Worm (Caenorhabditis elegans) whole organism, L2 larva: ENCODE results near the gene C49A9.2.
A peak's percentile ranks its signal among the peaks of the same experiment; 100 is the strongest.

Experiments
- F13H6.1 ChIP-seq: sonication (generic microtip); optimal IDR thresholded peaks from 2 replicates; lab custom pipeline; 2016; ENCODE audit warnings: missing genetic modification characterization, missing compliant biosample characterization
- R02D3.7 ChIP-seq: fragments of 150-350 bp; optimal IDR thresholded peaks from 2 replicates; lab custom pipeline; 2014; ENCODE audit warnings: missing biosample characterization, missing genetic modification characterization
- Y55F3AM.14 ChIP-seq: fragments of 200-800 bp; sonication (Bioruptor generic); optimal IDR thresholded peaks from 2 replicates; lab custom pipeline; 2018; ENCODE audit warnings: mild to moderate bottlenecking, missing genetic modification characterization, missing compliant biosample characterization
- ZK546.5 ChIP-seq: sonication (generic microtip); optimal IDR thresholded peaks from 2 replicates; lab custom pipeline; 2017; ENCODE audit warnings: missing biosample characterization, missing genetic modification characterization
- alr-1 ChIP-seq: fragments of 150-350 bp; optimal IDR thresholded peaks from 2 replicates; lab custom pipeline; 2014; ENCODE audit warnings: missing biosample characterization, missing genetic modification characterization
- blmp-1 ChIP-seq: sonication (generic microtip); optimal IDR thresholded peaks from 2 replicates; lab custom pipeline; 2017; ENCODE audit warnings: missing genetic modification characterization, mild to moderate bottlenecking, missing compliant biosample characterization, antibody characterized with exemption, moderate library complexity; ENCODE audit not compliant: insufficient read depth
- ceh-16 ChIP-seq: fragments of 150-350 bp; optimal IDR thresholded peaks from 2 replicates; lab custom pipeline; 2014; ENCODE audit warnings: missing biosample characterization, missing genetic modification characterization
- ceh-82 ChIP-seq: fragments of 150-350 bp; optimal IDR thresholded peaks from 2 replicates; lab custom pipeline; 2014; ENCODE audit warnings: missing biosample characterization, missing genetic modification characterization
- dmd-4 ChIP-seq: sonication (generic microtip); optimal IDR thresholded peaks from 2 replicates; lab custom pipeline; 2017; ENCODE audit warnings: missing biosample characterization, missing genetic modification characterization
- egl-27 ChIP-seq: sonication (generic microtip); optimal IDR thresholded peaks from 3 replicates; lab custom pipeline; 2017; ENCODE audit warnings: missing biosample characterization, missing genetic modification reagents, missing genetic modification characterization
- elt-1 ChIP-seq: fragments of 150-350 bp; optimal IDR thresholded peaks from 2 replicates; lab custom pipeline; 2014; ENCODE audit warnings: missing biosample characterization, missing genetic modification characterization
- fos-1 ChIP-seq: fragments of 150-350 bp; optimal IDR thresholded peaks from 2 replicates; lab custom pipeline; 2014; ENCODE audit warnings: missing biosample characterization, missing genetic modification characterization
- gmeb-1 ChIP-seq: fragments of 150-350 bp; optimal IDR thresholded peaks from 2 replicates; lab custom pipeline; 2014; ENCODE audit warnings: missing biosample characterization, missing genetic modification characterization
- lin-11 ChIP-seq: fragments of 150-350 bp; sonication (generic microtip); optimal IDR thresholded peaks from 2 replicates; lab custom pipeline; 2014; ENCODE audit warnings: missing biosample characterization, missing genetic modification characterization, inconsistent platforms, mixed read lengths
- lin-13 ChIP-seq: fragments of 150-350 bp; optimal IDR thresholded peaks from 2 replicates; lab custom pipeline; 2014; ENCODE audit warnings: missing biosample characterization, missing genetic modification reagents, missing genetic modification characterization
- lin-39 ChIP-seq: fragments of 150-350 bp; optimal IDR thresholded peaks from 2 replicates; lab custom pipeline; 2014; ENCODE audit warnings: missing biosample characterization, missing genetic modification reagents, missing genetic modification characterization
- lsy-2 ChIP-seq, 2 experiments: fragments of 150-350 bp in 1 of 2; sonication (generic microtip) in 1 of 2; optimal IDR thresholded peaks; 2 replicates each; lab custom pipeline; 2014 to 2017; ENCODE audit warnings: missing biosample characterization in 2 of 2, missing genetic modification characterization in 2 of 2
- mbf-1 ChIP-seq: sonication (generic microtip); optimal IDR thresholded peaks from 2 replicates; lab custom pipeline; 2017; ENCODE audit warnings: missing biosample characterization, missing genetic modification characterization
- mdl-1 ChIP-seq, 2 experiments: fragments of 150-350 bp in 1 of 2; sonication (generic microtip) in 1 of 2; optimal IDR thresholded peaks; 2 replicates each; lab custom pipeline; 2017; ENCODE audit warnings: missing biosample characterization in 2 of 2, missing genetic modification characterization in 2 of 2
- nhr-12 ChIP-seq: fragments of 150-350 bp; optimal IDR thresholded peaks from 2 replicates; lab custom pipeline; 2014; ENCODE audit warnings: missing biosample characterization, missing genetic modification characterization
- nhr-25 ChIP-seq: fragments of 150-350 bp; sonication (generic microtip); optimal IDR thresholded peaks from 3 replicates; lab custom pipeline; 2014; ENCODE audit warnings: missing biosample characterization, missing genetic modification characterization
- nhr-6 ChIP-seq: fragments of 150-350 bp; optimal IDR thresholded peaks from 2 replicates; lab custom pipeline; 2014; ENCODE audit warnings: missing biosample characterization, missing genetic modification characterization
- nhr-77 ChIP-seq: fragments of 150-350 bp; optimal IDR thresholded peaks from 2 replicates; lab custom pipeline; 2014; ENCODE audit warnings: missing biosample characterization, missing genetic modification characterization
- peb-1 ChIP-seq: fragments of 150-350 bp; optimal IDR thresholded peaks from 2 replicates; lab custom pipeline; 2014; ENCODE audit warnings: missing biosample characterization, missing genetic modification characterization
- sem-4 ChIP-seq: fragments of 150-350 bp; optimal IDR thresholded peaks from 2 replicates; lab custom pipeline; 2014; ENCODE audit warnings: missing biosample characterization, missing genetic modification reagents, missing genetic modification characterization
- skn-1 ChIP-seq: sonication (generic microtip); optimal IDR thresholded peaks from 2 replicates; lab custom pipeline; 2017; ENCODE audit warnings: missing biosample characterization, missing genetic modification characterization
- sma-3 ChIP-seq: sonication (generic microtip); optimal IDR thresholded peaks from 2 replicates; lab custom pipeline; 2016; ENCODE audit warnings: missing genetic modification reagents, missing genetic modification characterization, missing compliant biosample characterization
- sma-9 ChIP-seq, 2 experiments: fragments of 150-350 bp in 1 of 2; sonication (generic microtip) in 1 of 2; optimal IDR thresholded peaks; 2 replicates each; lab custom pipeline; 2014 to 2016; ENCODE audit warnings: missing genetic modification characterization in 2 of 2, mild to moderate bottlenecking in 1 of 2, missing biosample characterization in 1 of 2, missing compliant biosample characterization in 1 of 2, missing genetic modification reagents in 1 of 2, moderate library complexity in 1 of 2
- snpc-4 ChIP-seq: fragments of 150-350 bp; optimal IDR thresholded peaks from 2 replicates; lab custom pipeline; 2014; ENCODE audit warnings: missing biosample characterization, missing genetic modification characterization
- unc-62 ChIP-seq: fragments of 150-350 bp; optimal IDR thresholded peaks from 2 replicates; lab custom pipeline; 2014; ENCODE audit warnings: missing biosample characterization, missing genetic modification reagents, missing genetic modification characterization
- zag-1 ChIP-seq: fragments of 150-350 bp; optimal IDR thresholded peaks from 2 replicates; lab custom pipeline; 2014; ENCODE audit warnings: missing biosample characterization, missing genetic modification characterization
- ztf-1 ChIP-seq: fragments of 200-800 bp; sonication (Bioruptor generic); conservative IDR thresholded peaks from 2 replicates; pipeline ENCODE4 v1.3.6; 2022; ENCODE audit warnings: missing genetic modification characterization, missing compliant biosample characterization
- ztf-11 ChIP-seq: sonication (generic microtip); optimal IDR thresholded peaks from 2 replicates; lab custom pipeline; 2017; ENCODE audit warnings: missing biosample characterization, missing genetic modification characterization
- ztf-4 ChIP-seq: fragments of 150-350 bp; optimal IDR thresholded peaks from 2 replicates; lab custom pipeline; 2014; ENCODE audit warnings: missing biosample characterization, missing genetic modification characterization

C49A9.2 gene

DNA sequence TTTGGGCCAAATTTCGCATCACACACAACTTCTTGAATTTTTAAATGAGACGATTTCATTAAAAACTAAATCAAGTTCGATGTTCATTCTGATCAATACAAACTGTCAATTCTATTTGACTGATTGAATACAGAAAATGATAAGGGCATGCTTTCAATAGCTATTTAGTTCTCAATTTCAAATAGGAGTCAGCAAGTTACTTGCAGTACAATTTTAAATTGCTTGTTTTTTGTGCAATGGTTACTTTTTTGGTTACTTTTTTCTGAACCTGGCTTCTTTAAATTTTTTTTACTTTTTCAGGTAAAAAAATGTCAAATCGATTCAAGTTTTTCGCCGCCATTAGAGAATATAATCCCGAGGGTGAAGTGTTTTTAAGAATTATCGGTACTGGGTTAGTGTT is at the start of gene C49A9.2:
Gene C49A9.2, plus strand, starts transcription at position 301 of the 400 bp plus-strand sequence.
- no peak for TF ChIP-seq egl-27 (tag; lab: Kevin White, UChicago)
- no peak for TF ChIP-seq peb-1 (tag; lab: Kevin White, UChicago)
- TF ChIP-seq nhr-12 (tag; lab: Kevin White, UChicago), result no peak
- no peak for TF ChIP-seq sma-9 (GFP tag; optimal IDR thresholded peaks at IDR 0.05; lab: Kevin White, UChicago)
- no peak for TF ChIP-seq sma-9 (tag; optimal IDR thresholded peaks at IDR 0.05; lab: Kevin White, UChicago)
- no peak for TF ChIP-seq unc-62 (GFP tag; lab: Kevin White, UChicago)

ce11 chrIV:6177383-6177782 is 47.9 kb upstream of the C49A9.2 start:
- no peak for TF ChIP-seq lsy-2 (tag; optimal IDR thresholded peaks at IDR 0.05; lab: Kevin White, UChicago)
- TF ChIP-seq fos-1 (tag; lab: Kevin White, UChicago), result no peak
- TF ChIP-seq mbf-1 (tag; lab: Kevin White, UChicago), result no peak
- TF ChIP-seq peb-1 (tag; lab: Kevin White, UChicago), result no peak
- TF ChIP-seq Y55F3AM.14, result no peak
- no peak for TF ChIP-seq blmp-1
- no peak for TF ChIP-seq ztf-11 (tag; lab: Kevin White, UChicago)
- TF ChIP-seq alr-1 (tag; lab: Kevin White, UChicago), result no peak
- TF ChIP-seq nhr-6 (tag; lab: Kevin White, UChicago), result no peak
- no peak for TF ChIP-seq lin-39 (tag; lab: Kevin White, UChicago)
- TF ChIP-seq F13H6.1, result no peak
- TF ChIP-seq snpc-4 (tag; lab: Kevin White, UChicago), result no peak
- TF ChIP-seq ztf-4 (tag; lab: Kevin White, UChicago), result no peak
- no peak for TF ChIP-seq ceh-82 (tag; lab: Kevin White, UChicago)
- no peak for TF ChIP-seq lin-13 (GFP tag; lab: Kevin White, UChicago)
- no peak for TF ChIP-seq sem-4 (tag; lab: Kevin White, UChicago)
- TF ChIP-seq lin-11, result no peak
- no peak for TF ChIP-seq nhr-25

DNA sequence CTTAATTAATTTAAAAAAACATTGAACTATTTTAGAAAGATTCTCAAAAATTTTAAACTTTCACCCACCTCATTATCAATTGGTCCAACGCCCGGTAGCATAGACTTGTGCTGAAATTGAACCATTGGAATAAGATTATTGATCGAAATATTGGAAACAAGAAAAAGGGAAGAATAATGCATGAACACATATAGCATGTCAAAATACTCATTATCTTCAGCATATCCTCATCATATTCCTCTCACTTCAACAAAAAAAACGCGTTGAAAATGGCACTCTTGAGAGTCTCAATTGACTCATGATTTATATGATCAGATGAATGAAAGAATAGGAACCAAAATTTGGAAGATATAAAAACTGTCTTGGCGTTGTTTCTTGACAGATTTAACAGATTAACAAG is 41.5 kb upstream of the C49A9.2 start, which contains the start of gene unc-77:
Gene unc-77, minus strand, starts transcription at position 101 of the 400 bp plus-strand sequence.
- no peak for TF ChIP-seq gmeb-1 (tag; lab: Kevin White, UChicago)
- TF ChIP-seq dmd-4 (tag; lab: Kevin White, UChicago), result no peak
- no peak for TF ChIP-seq R02D3.7 (tag; lab: Kevin White, UChicago)
- TF ChIP-seq sma-3 (GFP tag; lab: Kevin White, UChicago), result no peak
- no peak for TF ChIP-seq zag-1 (tag; lab: Kevin White, UChicago)
- no peak for TF ChIP-seq alr-1 (tag; lab: Kevin White, UChicago)
- no peak for TF ChIP-seq ztf-11 (tag; lab: Kevin White, UChicago)
- TF ChIP-seq nhr-77 (tag; lab: Kevin White, UChicago), result no peak
- TF ChIP-seq lin-13 (GFP tag; lab: Kevin White, UChicago), result no peak
- TF ChIP-seq ceh-82 (tag; lab: Kevin White, UChicago), result no peak
- no peak for TF ChIP-seq ceh-16 (tag; lab: Kevin White, UChicago)
- no peak for TF ChIP-seq lin-39 (tag; lab: Kevin White, UChicago)
- TF ChIP-seq egl-27 (tag; lab: Kevin White, UChicago), result no peak
- no peak for TF ChIP-seq lsy-2 (tag; optimal IDR thresholded peaks at IDR 0.05; lab: Kevin White, UChicago)

DNA sequence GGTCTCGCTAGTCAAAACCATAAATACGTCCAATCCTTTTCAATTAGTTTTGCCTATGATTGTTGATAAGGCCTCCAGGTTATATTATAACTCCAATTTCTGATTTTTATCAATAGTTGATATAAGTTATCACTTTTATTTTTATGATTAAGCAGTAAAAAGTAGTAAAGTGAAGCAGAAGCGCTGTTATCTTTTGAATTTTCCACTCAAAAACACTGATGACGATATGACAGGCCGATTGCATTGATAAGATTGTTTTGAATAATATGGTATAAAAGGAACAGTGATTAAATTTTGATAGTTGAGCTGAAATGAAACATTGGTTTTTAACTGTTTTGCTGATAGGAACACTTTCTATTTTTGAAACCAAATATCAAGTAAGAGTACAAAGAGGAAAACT is 39.7 kb upstream of the C49A9.2 start, which contains the start of gene asp-9:
Gene asp-9, plus strand, starts transcription at position 312 of the 400 bp plus-strand sequence.
- TF ChIP-seq egl-27 (tag; lab: Kevin White, UChicago), result no peak
- TF ChIP-seq fos-1 (tag; lab: Kevin White, UChicago), result peak; percentile 48
- TF ChIP-seq, all 48 proteins: peak for 1

DNA sequence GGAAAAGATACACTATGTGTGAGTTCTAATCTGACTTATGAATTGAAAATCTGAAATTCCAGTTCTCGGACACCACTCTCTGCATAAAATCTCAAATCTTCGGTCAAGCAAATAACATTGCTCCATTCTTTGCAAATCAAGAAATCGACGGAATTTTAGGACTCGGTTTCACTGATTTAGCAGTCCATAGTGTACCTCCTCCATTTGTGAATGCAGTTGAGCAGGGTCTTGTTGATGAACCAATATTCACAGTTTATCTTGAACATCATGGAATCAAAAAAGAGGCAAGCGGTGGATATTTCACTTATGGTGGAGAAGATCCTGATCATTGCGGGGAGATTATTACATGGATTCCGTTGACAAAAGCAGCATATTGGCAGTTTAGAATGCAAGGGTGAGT is 38.1 kb upstream of the C49A9.2 start:
- TF ChIP-seq blmp-1 (no peak), F13H6.1 (no peak), lin-11 (no peak), Y55F3AM.14 (no peak), skn-1 (tag; lab: Kevin White, UChicago) (no peak), lin-13 (GFP tag; lab: Kevin White, UChicago) (no peak), elt-1 (tag; lab: Kevin White, UChicago) (no peak), nhr-25 (no peak), lin-39 (tag; lab: Kevin White, UChicago) (no peak), ZK546.5 (tag; lab: Kevin White, UChicago) (no peak), zag-1 (tag; lab: Kevin White, UChicago) (no peak), mdl-1 (tag; optimal IDR thresholded peaks at IDR 0.05; lab: Kevin White, UChicago) (no peak), ztf-1 (GFP tag; lab: Robert Waterston, UW) (no peak), ztf-4 (tag; lab: Kevin White, UChicago) (no peak), sma-3 (GFP tag; lab: Kevin White, UChicago) (no peak)
